Fruit fly (Drosophila melanogaster) whole organism, embryonic: Measurements from ENCODE around the gene Dhod.

ENCODE experiments used
- CG10431 ChIP-seq: fragments of 200-800 bp; sonication (Bioruptor generic); optimal IDR thresholded peaks from 3 replicates; lab custom pipeline; 2018; ENCODE audit warnings: missing biosample characterization, mild to moderate bottlenecking, missing genetic modification characterization
- CG11085 ChIP-seq: fragments of 200-800 bp; sonication (Bioruptor generic); IDR thresholded peaks from 2 replicates; pipeline ENCODE4 v1.3.6; 2022; ENCODE audit warnings: missing biosample characterization, missing genetic modification characterization
- CG11398 ChIP-seq: fragments of 200-800 bp; sonication (Bioruptor generic); optimal IDR thresholded peaks from 2 replicates; lab custom pipeline; 2016; ENCODE audit warnings: missing biosample characterization, missing genetic modification characterization
- CG12219 ChIP-seq: fragments of 200-800 bp; sonication (Bioruptor generic); optimal IDR thresholded peaks from 3 replicates; lab custom pipeline; 2018; ENCODE audit warnings: missing biosample characterization, mild to moderate bottlenecking, missing genetic modification characterization
- CG13123 ChIP-seq: fragments of 200-800 bp; sonication (Bioruptor generic); optimal IDR thresholded peaks from 2 replicates; lab custom pipeline; 2016; ENCODE audit warnings: missing biosample characterization, missing genetic modification characterization
- CG13775 ChIP-seq: fragments of 200-800 bp; sonication (Bioruptor generic); optimal IDR thresholded peaks from 3 replicates; lab custom pipeline; 2017; ENCODE audit warnings: missing biosample characterization, mild to moderate bottlenecking, missing genetic modification characterization
- CG14667 ChIP-seq: fragments of 200-800 bp; sonication (Bioruptor generic); IDR thresholded peaks from 2 replicates; pipeline ENCODE4 v1.3.6; 2022; ENCODE audit warnings: missing biosample characterization, missing genetic modification characterization
- CG15479 ChIP-seq: fragments of 200-800 bp; sonication (Bioruptor generic); optimal IDR thresholded peaks from 3 replicates; lab custom pipeline; 2019; ENCODE audit warnings: missing biosample characterization, mild to moderate bottlenecking, missing genetic modification characterization, moderate library complexity
- CG17568 ChIP-seq: fragments of 200-800 bp; sonication (Bioruptor generic); optimal IDR thresholded peaks from 2 replicates; lab custom pipeline; 2018; ENCODE audit warnings: missing biosample characterization, mild to moderate bottlenecking, missing genetic modification characterization, moderate library complexity
- CG2120 ChIP-seq: fragments of 200-800 bp; sonication (Bioruptor generic); optimal IDR thresholded peaks from 3 replicates; lab custom pipeline; 2016; ENCODE audit warnings: missing biosample characterization, missing genetic modification characterization
- CG2199 ChIP-seq: fragments of 200-800 bp; sonication (Bioruptor generic); IDR thresholded peaks from 3 replicates; pipeline ENCODE4 v1.3.6; 2022; ENCODE audit warnings: missing biosample characterization, missing genetic modification characterization
- CG31388 ChIP-seq: fragments of 200-800 bp; sonication (Bioruptor generic); optimal IDR thresholded peaks from 2 replicates; lab custom pipeline; 2016; ENCODE audit warnings: missing biosample characterization, missing genetic modification characterization
- CG3838 ChIP-seq: fragments of 200-800 bp; sonication (Bioruptor generic); optimal IDR thresholded peaks from 3 replicates; lab custom pipeline; 2016; ENCODE audit warnings: missing biosample characterization, missing genetic modification characterization
- CG4360 ChIP-seq: fragments of 200-800 bp; sonication (Bioruptor generic); IDR thresholded peaks from 2 replicates; pipeline ENCODE4 v1.3.6; 2022; ENCODE audit warnings: missing biosample characterization, missing genetic modification characterization
- CG4707 ChIP-seq: fragments of 200-800 bp; sonication (Bioruptor generic); optimal IDR thresholded peaks from 2 replicates; lab custom pipeline; 2018; ENCODE audit warnings: missing biosample characterization, mild to moderate bottlenecking, missing genetic modification characterization, moderate library complexity
- CG7556 ChIP-seq: fragments of 200-800 bp; sonication (Bioruptor generic); optimal IDR thresholded peaks from 2 replicates; lab custom pipeline; 2017; ENCODE audit warnings: missing biosample characterization, mild to moderate bottlenecking, missing genetic modification characterization
- CG7987 ChIP-seq: fragments of 200-800 bp; sonication (Bioruptor generic); optimal IDR thresholded peaks from 2 replicates; lab custom pipeline; 2018; ENCODE audit warnings: missing biosample characterization, mild to moderate bottlenecking, missing genetic modification characterization, moderate library complexity
- CG8281 ChIP-seq: fragments of 200-800 bp; sonication (Bioruptor generic); optimal IDR thresholded peaks from 2 replicates; lab custom pipeline; 2018; ENCODE audit warnings: missing biosample characterization, mild to moderate bottlenecking, missing genetic modification characterization, moderate library complexity
- CG9609 ChIP-seq: fragments of 200-800 bp; sonication (Bioruptor generic); optimal IDR thresholded peaks from 3 replicates; lab custom pipeline; 2016; ENCODE audit warnings: missing biosample characterization, missing genetic modification characterization
- CHES-1-like ChIP-seq: fragments of 200-800 bp; sonication (Bioruptor generic); optimal IDR thresholded peaks from 2 replicates; lab custom pipeline; 2016; ENCODE audit warnings: missing biosample characterization, missing genetic modification characterization
- Camta ChIP-seq: fragments of 200-800 bp; sonication (Bioruptor generic); optimal IDR thresholded peaks from 2 replicates; lab custom pipeline; 2016; ENCODE audit warnings: missing biosample characterization, missing genetic modification characterization
- CoRest ChIP-seq: fragments of 200-800 bp; sonication (Bioruptor generic); optimal IDR thresholded peaks from 3 replicates; lab custom pipeline; 2018; ENCODE audit warnings: missing biosample characterization, mild to moderate bottlenecking, missing genetic modification characterization, moderate library complexity
- D19B ChIP-seq: fragments of 200-800 bp; sonication (Bioruptor generic); optimal IDR thresholded peaks from 2 replicates; lab custom pipeline; 2017; ENCODE audit warnings: missing biosample characterization, mild to moderate bottlenecking, missing genetic modification characterization
- Dbx ChIP-seq: fragments of 200-800 bp; sonication (Bioruptor generic); IDR thresholded peaks from 3 replicates; pipeline ENCODE4 v1.3.6; 2022; ENCODE audit warnings: missing biosample characterization, missing genetic modification characterization
- Dek ChIP-seq: fragments of 200-800 bp; sonication (Bioruptor generic); optimal IDR thresholded peaks from 3 replicates; lab custom pipeline; 2019; ENCODE audit warnings: missing biosample characterization, mild to moderate bottlenecking, missing genetic modification characterization, moderate library complexity
- Fer1 ChIP-seq: fragments of 200-800 bp; sonication (Bioruptor generic); optimal IDR thresholded peaks from 2 replicates; lab custom pipeline; 2017; ENCODE audit warnings: missing biosample characterization, mild to moderate bottlenecking, missing genetic modification characterization
- HHEX ChIP-seq: fragments of 200-800 bp; sonication (Bioruptor generic); optimal IDR thresholded peaks from 3 replicates; lab custom pipeline; 2017; ENCODE audit warnings: missing biosample characterization, mild to moderate bottlenecking, missing genetic modification characterization, missing genetic modification reagents
- HLH4C ChIP-seq: fragments of 200-800 bp; sonication (Bioruptor generic); IDR thresholded peaks from 3 replicates; pipeline ENCODE4 v1.3.6; 2022; ENCODE audit warnings: missing biosample characterization, missing genetic modification characterization; ENCODE audit not compliant: partially characterized antibody
- HLHmδ ChIP-seq: fragments of 200-800 bp; sonication (Bioruptor generic); optimal IDR thresholded peaks from 2 replicates; lab custom pipeline; 2018; ENCODE audit warnings: missing biosample characterization, mild to moderate bottlenecking, missing genetic modification characterization, moderate library complexity
- Hr51 ChIP-seq, 2 experiments: fragments of 200-800 bp; sonication (Bioruptor generic); optimal IDR thresholded peaks; 2 replicates in 1 of 2; 3 replicates in 1 of 2; lab custom pipeline; 2016 to 2018; ENCODE audit warnings: missing biosample characterization in 2 of 2, missing genetic modification characterization in 2 of 2, mild to moderate bottlenecking in 1 of 2, moderate library complexity in 1 of 2
- Lim3 ChIP-seq: fragments of 200-800 bp; sonication (Bioruptor generic); IDR thresholded peaks from 2 replicates; pipeline ENCODE4 v1.3.6; 2022; ENCODE audit warnings: missing biosample characterization, missing genetic modification characterization
- Rfx ChIP-seq: fragments of 200-800 bp; sonication (Bioruptor generic); IDR thresholded peaks from 2 replicates; pipeline ENCODE4 v1.3.6; 2022; ENCODE audit warnings: missing biosample characterization, missing genetic modification characterization
- Rx ChIP-seq: fragments of 200-800 bp; sonication (Bioruptor generic); IDR thresholded peaks from 2 replicates; pipeline ENCODE4 v1.3.6; 2022; ENCODE audit warnings: missing biosample characterization, missing genetic modification characterization
- al ChIP-seq: fragments of 200-800 bp; sonication (Bioruptor generic); IDR thresholded peaks from 2 replicates; pipeline ENCODE4 v1.3.6; 2022; ENCODE audit warnings: missing biosample characterization, missing genetic modification characterization
- ash1 ChIP-seq: fragments of 200-800 bp; sonication (Bioruptor generic); optimal IDR thresholded peaks from 2 replicates; lab custom pipeline; 2018; ENCODE audit warnings: missing biosample characterization, mild to moderate bottlenecking, missing genetic modification characterization
- caup ChIP-seq: fragments of 200-800 bp; sonication (Bioruptor generic); optimal IDR thresholded peaks from 3 replicates; lab custom pipeline; 2017; ENCODE audit warnings: missing biosample characterization, mild to moderate bottlenecking, missing genetic modification characterization, moderate library complexity; ENCODE audit not compliant: severe bottlenecking
- cwo ChIP-seq: fragments of 200-800 bp; sonication (Bioruptor generic); optimal IDR thresholded peaks from 3 replicates; lab custom pipeline; 2017; ENCODE audit warnings: missing biosample characterization, missing genetic modification characterization, mild to moderate bottlenecking, moderate library complexity, missing genetic modification reagents
- dysf ChIP-seq: fragments of 200-800 bp; sonication (Bioruptor generic); IDR thresholded peaks from 3 replicates; pipeline ENCODE4 v1.3.6; 2022; ENCODE audit warnings: missing biosample characterization, missing genetic modification characterization
- en ChIP-seq: fragments of 200-800 bp; sonication (Bioruptor generic); optimal IDR thresholded peaks from 2 replicates; lab custom pipeline; 2016; ENCODE audit warnings: missing biosample characterization, missing genetic modification characterization
- gfzf ChIP-seq: fragments of 200-800 bp; sonication (Bioruptor generic); optimal IDR thresholded peaks from 2 replicates; lab custom pipeline; 2016; ENCODE audit warnings: missing biosample characterization, mild to moderate bottlenecking, missing genetic modification characterization, moderate library complexity
- gro ChIP-seq: fragments of 200-800 bp; sonication (Bioruptor generic); optimal IDR thresholded peaks from 2 replicates; lab custom pipeline; 2016; ENCODE audit warnings: missing biosample characterization, missing genetic modification characterization
- luna ChIP-seq: fragments of 200-800 bp; sonication (Bioruptor generic); optimal IDR thresholded peaks from 2 replicates; lab custom pipeline; 2016; ENCODE audit warnings: missing biosample characterization, missing genetic modification characterization
- p53 ChIP-seq: fragments of 200-800 bp; sonication (Bioruptor generic); optimal IDR thresholded peaks from 2 replicates; lab custom pipeline; 2016; ENCODE audit warnings: missing biosample characterization, missing genetic modification characterization
- ro ChIP-seq: fragments of 200-800 bp; sonication (Bioruptor generic); IDR thresholded peaks from 2 replicates; pipeline ENCODE4 v1.3.6; 2022; ENCODE audit warnings: missing biosample characterization, missing genetic modification characterization
- schlank ChIP-seq: fragments of 200-800 bp; sonication (Bioruptor generic); optimal IDR thresholded peaks from 2 replicates; lab custom pipeline; 2018; ENCODE audit warnings: missing biosample characterization, mild to moderate bottlenecking, missing genetic modification characterization
- slbo ChIP-seq: fragments of 200-800 bp; sonication (Bioruptor generic); IDR thresholded peaks from 2 replicates; pipeline ENCODE4 v1.3.6; 2022; ENCODE audit warnings: missing biosample characterization, missing genetic modification characterization
- sug ChIP-seq: fragments of 200-800 bp; optimal IDR thresholded peaks from 2 replicates; lab custom pipeline; 2019; ENCODE audit warnings: missing biosample characterization, mild to moderate bottlenecking, missing genetic modification characterization, moderate library complexity
- z ChIP-seq: fragments of 200-800 bp; sonication (Bioruptor generic); IDR thresholded peaks from 3 replicates; pipeline ENCODE4 v1.3.6; 2022; ENCODE audit warnings: missing biosample characterization, missing genetic modification characterization
- zfh1 ChIP-seq: fragments of 200-800 bp; sonication (Bioruptor generic); IDR thresholded peaks from 3 replicates; pipeline ENCODE4 v1.3.6; 2022; ENCODE audit warnings: missing biosample characterization, missing genetic modification characterization

Dhod gene

DNA sequence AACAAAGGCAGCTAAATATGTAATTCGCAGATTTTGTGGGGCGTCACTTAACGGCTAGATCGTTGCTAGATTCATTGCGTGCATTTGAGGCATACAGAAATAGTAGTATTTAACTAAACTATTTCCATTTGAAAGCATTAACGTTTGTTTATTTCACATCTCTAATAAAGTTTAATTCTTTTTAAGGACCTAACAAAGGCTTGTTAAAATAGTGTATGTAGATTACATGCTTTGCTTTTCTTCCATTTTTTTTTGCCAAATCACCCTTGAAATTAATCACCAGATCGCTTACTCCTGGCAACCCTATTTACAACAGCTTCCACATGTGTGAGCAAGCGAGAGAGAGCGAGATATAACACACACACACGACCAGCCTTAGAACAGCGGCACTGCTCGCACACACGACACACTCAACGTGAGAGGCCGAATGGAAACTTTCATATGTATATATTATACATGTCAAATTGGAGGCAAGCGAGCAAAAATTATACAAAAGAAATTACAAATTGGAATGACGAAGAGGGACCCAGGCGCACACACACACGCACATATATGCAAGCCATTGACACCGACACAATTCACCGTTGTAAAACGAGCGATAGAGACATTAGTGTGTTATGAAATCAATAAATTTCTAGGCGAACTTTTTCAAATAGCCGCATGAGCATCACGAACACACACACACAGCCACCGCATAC, 6.6 kb upstream of the Dhod start (continued):
- peak; percentile 5 for TF ChIP-seq luna (GFP tag; lab: Kevin White, UChicago)
- TF ChIP-seq CG2199 (GFP tag; lab: Robert Waterston, UW) = peak; percentile 94
- no peak for TF ChIP-seq CG8281
- peak; percentile 63 for TF ChIP-seq dysf (GFP tag; lab: Robert Waterston, UW)
- TF ChIP-seq z = no peak
- TF ChIP-seq caup (GFP tag; lab: Kevin White, UChicago) = peak; percentile 65
- peak; percentile 64 for TF ChIP-seq Camta
- peak; percentile 35 for TF ChIP-seq gro
- peak; percentile 37 for TF ChIP-seq CG3838
- TF ChIP-seq CG13775 = peak; percentile 50
- TF ChIP-seq CG7987 (GFP tag; lab: Kevin White, UChicago) = peak; percentile 37
- TF ChIP-seq p53 (GFP tag; lab: Kevin White, UChicago) = no peak
- peak; percentile 58 for TF ChIP-seq Fer1
- TF ChIP-seq CG17568 (GFP tag; lab: Kevin White, UChicago) = no peak
- TF ChIP-seq CG11398 (GFP tag; lab: Kevin White, UChicago) = peak; percentile 18
- no peak for TF ChIP-seq al (GFP tag; lab: Robert Waterston, UW)
- no peak for TF ChIP-seq en (GFP tag; lab: Kevin White, UChicago)
- peak; percentile 75; the same call in 2 of the 3 replicates for TF ChIP-seq zfh1 (GFP tag; lab: Robert Waterston, UW)
- TF ChIP-seq ash1 (GFP tag; lab: Kevin White, UChicago) = peak; percentile 17
- peak; percentile 29 for TF ChIP-seq schlank (tag; lab: Kevin White, UChicago)
- peak; percentile 69 for TF ChIP-seq HHEX (GFP tag; lab: Kevin White, UChicago)
- no peak for TF ChIP-seq HLHmδ (GFP tag; lab: Kevin White, UChicago)
- peak; percentile 63 for TF ChIP-seq Dek (tag; lab: Kevin White, UChicago)
- TF ChIP-seq CG9609 (GFP tag; lab: Kevin White, UChicago) = peak; percentile 48
- TF ChIP-seq CG12219 (GFP tag; lab: Kevin White, UChicago) = no peak
- no peak for TF ChIP-seq CG13123
- TF ChIP-seq CG15479 (GFP tag; lab: Kevin White, UChicago) = no peak
- TF ChIP-seq CG31388 = peak; percentile 11
- peak; percentile 59 for TF ChIP-seq CG7556 (GFP tag; lab: Kevin White, UChicago)
- peak; percentile 27; the same call in 1 of the 2 replicates for TF ChIP-seq CG14667 (GFP tag; lab: Robert Waterston, UW)
- no peak for TF ChIP-seq CG11085 (GFP tag; lab: Robert Waterston, UW)
- peak; percentile 66 for TF ChIP-seq CG10431
- TF ChIP-seq Rfx (GFP tag; lab: Robert Waterston, UW) = peak; percentile 72
- peak; percentile 74 for TF ChIP-seq CG2120
- TF ChIP-seq CG4707 (GFP tag; lab: Kevin White, UChicago) = peak; percentile 37
- TF ChIP-seq ro (GFP tag; lab: Robert Waterston, UW) = no peak
- TF ChIP-seq cwo (GFP tag; lab: Kevin White, UChicago) = peak; percentile 52
- peak; percentile 61 for TF ChIP-seq CHES-1-like (GFP tag; lab: Kevin White, UChicago)
- TF ChIP-seq CG4360 = 0 out of 2 replicates have a peak, but pooled peaks have one; percentile 12
- peak; percentile 64 for TF ChIP-seq slbo (GFP tag; lab: Robert Waterston, UW)
- peak; percentile 55; the same call in 1 of the 3 replicates for TF ChIP-seq Dbx (GFP tag; lab: Robert Waterston, UW)
- TF ChIP-seq D19B (GFP tag; lab: Kevin White, UChicago) = peak; percentile 34
- peak; percentile 14 to 67 for TF ChIP-seq Hr51 (GFP tag; optimal IDR thresholded peaks at IDR 0.05; lab: Kevin White, UChicago)
- TF ChIP-seq HLH4C (GFP tag; lab: Robert Waterston, UW) = no peak
- no peak for TF ChIP-seq gfzf
- TF ChIP-seq CoRest (tag; lab: Kevin White, UChicago) = peak; percentile 65
- peak; percentile 20; the same call in 1 of the 2 replicates for TF ChIP-seq Rx (GFP tag; lab: Robert Waterston, UW)
- no peak for TF ChIP-seq Lim3 (GFP tag; lab: Robert Waterston, UW)
- peak; percentile 59 for TF ChIP-seq sug
